Worm (Caenorhabditis elegans) whole organism, L2 larva: ENCODE results near the gene zim-3.
A peak's percentile ranks its signal among the peaks of the same experiment; 100 is the strongest.

Source experiments
- F13H6.1 ChIP-seq: sonication (generic microtip); optimal IDR thresholded peaks from 2 replicates; lab custom pipeline; 2016; ENCODE audit warnings: missing genetic modification characterization, missing compliant biosample characterization
- R02D3.7 ChIP-seq: fragments of 150-350 bp; optimal IDR thresholded peaks from 2 replicates; lab custom pipeline; 2014; ENCODE audit warnings: missing biosample characterization, missing genetic modification characterization
- ZK546.5 ChIP-seq: sonication (generic microtip); optimal IDR thresholded peaks from 2 replicates; lab custom pipeline; 2017; ENCODE audit warnings: missing biosample characterization, missing genetic modification characterization
- alr-1 ChIP-seq: fragments of 150-350 bp; optimal IDR thresholded peaks from 2 replicates; lab custom pipeline; 2014; ENCODE audit warnings: missing biosample characterization, missing genetic modification characterization
- aly-2 ChIP-seq: fragments of 150-350 bp; optimal IDR thresholded peaks from 2 replicates; lab custom pipeline; 2014; ENCODE audit warnings: missing biosample characterization, missing genetic modification characterization
- ama-1 ChIP-seq: fragments of 150-350 bp; optimal IDR thresholded peaks from 2 replicates; lab custom pipeline; 2018; ENCODE audit warnings: inconsistent platforms
- blmp-1 ChIP-seq: sonication (generic microtip); optimal IDR thresholded peaks from 2 replicates; lab custom pipeline; 2017; ENCODE audit warnings: missing genetic modification characterization, mild to moderate bottlenecking, missing compliant biosample characterization, antibody characterized with exemption, moderate library complexity; ENCODE audit not compliant: insufficient read depth
- ceh-82 ChIP-seq: fragments of 150-350 bp; optimal IDR thresholded peaks from 2 replicates; lab custom pipeline; 2014; ENCODE audit warnings: missing biosample characterization, missing genetic modification characterization
- crh-2 ChIP-seq: sonication (generic microtip); optimal IDR thresholded peaks from 2 replicates; lab custom pipeline; 2017; ENCODE audit warnings: missing biosample characterization, missing genetic modification characterization
- dmd-4 ChIP-seq: sonication (generic microtip); optimal IDR thresholded peaks from 2 replicates; lab custom pipeline; 2017; ENCODE audit warnings: missing biosample characterization, missing genetic modification characterization
- egl-27 ChIP-seq: sonication (generic microtip); optimal IDR thresholded peaks from 3 replicates; lab custom pipeline; 2017; ENCODE audit warnings: missing biosample characterization, missing genetic modification reagents, missing genetic modification characterization
- elt-3 ChIP-seq: sonication (generic microtip); optimal IDR thresholded peaks from 2 replicates; lab custom pipeline; 2017; ENCODE audit warnings: missing biosample characterization, missing genetic modification characterization
- fos-1 ChIP-seq: fragments of 150-350 bp; optimal IDR thresholded peaks from 2 replicates; lab custom pipeline; 2014; ENCODE audit warnings: missing biosample characterization, missing genetic modification characterization
- gmeb-1 ChIP-seq: fragments of 150-350 bp; optimal IDR thresholded peaks from 2 replicates; lab custom pipeline; 2014; ENCODE audit warnings: missing biosample characterization, missing genetic modification characterization
- lin-13 ChIP-seq: fragments of 150-350 bp; optimal IDR thresholded peaks from 2 replicates; lab custom pipeline; 2014; ENCODE audit warnings: missing biosample characterization, missing genetic modification reagents, missing genetic modification characterization
- lin-39 ChIP-seq: fragments of 150-350 bp; optimal IDR thresholded peaks from 2 replicates; lab custom pipeline; 2014; ENCODE audit warnings: missing biosample characterization, missing genetic modification reagents, missing genetic modification characterization
- lsy-2 ChIP-seq, 2 experiments: fragments of 150-350 bp in 1 of 2; sonication (generic microtip) in 1 of 2; optimal IDR thresholded peaks; 2 replicates each; lab custom pipeline; 2014 to 2017; ENCODE audit warnings: missing biosample characterization in 2 of 2, missing genetic modification characterization in 2 of 2
- mab-5 ChIP-seq: fragments of 150-350 bp; optimal IDR thresholded peaks from 2 replicates; lab custom pipeline; 2014; ENCODE audit warnings: missing biosample characterization, missing genetic modification characterization
- nhr-10 ChIP-seq: sonication (generic microtip); optimal IDR thresholded peaks from 2 replicates; lab custom pipeline; 2017; ENCODE audit warnings: missing biosample characterization, missing genetic modification characterization
- nhr-11 ChIP-seq: fragments of 150-350 bp; optimal IDR thresholded peaks from 2 replicates; lab custom pipeline; 2014; ENCODE audit warnings: missing biosample characterization, missing genetic modification characterization
- nhr-21 ChIP-seq: fragments of 150-350 bp; optimal IDR thresholded peaks from 2 replicates; lab custom pipeline; 2014; ENCODE audit warnings: missing biosample characterization, missing genetic modification characterization
- nhr-237 ChIP-seq: fragments of 150-350 bp; optimal IDR thresholded peaks from 2 replicates; lab custom pipeline; 2014; ENCODE audit warnings: missing biosample characterization, missing genetic modification characterization
- nhr-25 ChIP-seq: fragments of 150-350 bp; sonication (generic microtip); optimal IDR thresholded peaks from 3 replicates; lab custom pipeline; 2014; ENCODE audit warnings: missing biosample characterization, missing genetic modification characterization
- nhr-6 ChIP-seq: fragments of 150-350 bp; optimal IDR thresholded peaks from 2 replicates; lab custom pipeline; 2014; ENCODE audit warnings: missing biosample characterization, missing genetic modification characterization
- nhr-77 ChIP-seq: fragments of 150-350 bp; optimal IDR thresholded peaks from 2 replicates; lab custom pipeline; 2014; ENCODE audit warnings: missing biosample characterization, missing genetic modification characterization
- peb-1 ChIP-seq: fragments of 150-350 bp; optimal IDR thresholded peaks from 2 replicates; lab custom pipeline; 2014; ENCODE audit warnings: missing biosample characterization, missing genetic modification characterization
- skn-1 ChIP-seq: sonication (generic microtip); optimal IDR thresholded peaks from 2 replicates; lab custom pipeline; 2017; ENCODE audit warnings: missing biosample characterization, missing genetic modification characterization
- sma-9 ChIP-seq, 2 experiments: fragments of 150-350 bp in 1 of 2; sonication (generic microtip) in 1 of 2; optimal IDR thresholded peaks; 2 replicates each; lab custom pipeline; 2014 to 2016; ENCODE audit warnings: missing genetic modification characterization in 2 of 2, mild to moderate bottlenecking in 1 of 2, missing biosample characterization in 1 of 2, missing compliant biosample characterization in 1 of 2, missing genetic modification reagents in 1 of 2, moderate library complexity in 1 of 2
- snpc-4 ChIP-seq: fragments of 150-350 bp; optimal IDR thresholded peaks from 2 replicates; lab custom pipeline; 2014; ENCODE audit warnings: missing biosample characterization, missing genetic modification characterization
- unc-39 ChIP-seq: fragments of 150-350 bp; optimal IDR thresholded peaks from 2 replicates; lab custom pipeline; 2014; ENCODE audit warnings: missing biosample characterization, missing genetic modification characterization
- unc-55 ChIP-seq: fragments of 150-350 bp; sonication (generic microtip); optimal IDR thresholded peaks from 3 replicates; lab custom pipeline; 2014; ENCODE audit warnings: missing biosample characterization, missing genetic modification reagents, missing genetic modification characterization
- unc-62 ChIP-seq: fragments of 150-350 bp; optimal IDR thresholded peaks from 2 replicates; lab custom pipeline; 2014; ENCODE audit warnings: missing biosample characterization, missing genetic modification reagents, missing genetic modification characterization
- ztf-1 ChIP-seq: fragments of 200-800 bp; sonication (Bioruptor generic); conservative IDR thresholded peaks from 2 replicates; pipeline ENCODE4 v1.3.6; 2022; ENCODE audit warnings: missing genetic modification characterization, missing compliant biosample characterization
- ztf-11 ChIP-seq: sonication (generic microtip); optimal IDR thresholded peaks from 2 replicates; lab custom pipeline; 2017; ENCODE audit warnings: missing biosample characterization, missing genetic modification characterization
- ztf-4 ChIP-seq: fragments of 150-350 bp; optimal IDR thresholded peaks from 2 replicates; lab custom pipeline; 2014; ENCODE audit warnings: missing biosample characterization, missing genetic modification characterization

zim-3 gene

DNA sequence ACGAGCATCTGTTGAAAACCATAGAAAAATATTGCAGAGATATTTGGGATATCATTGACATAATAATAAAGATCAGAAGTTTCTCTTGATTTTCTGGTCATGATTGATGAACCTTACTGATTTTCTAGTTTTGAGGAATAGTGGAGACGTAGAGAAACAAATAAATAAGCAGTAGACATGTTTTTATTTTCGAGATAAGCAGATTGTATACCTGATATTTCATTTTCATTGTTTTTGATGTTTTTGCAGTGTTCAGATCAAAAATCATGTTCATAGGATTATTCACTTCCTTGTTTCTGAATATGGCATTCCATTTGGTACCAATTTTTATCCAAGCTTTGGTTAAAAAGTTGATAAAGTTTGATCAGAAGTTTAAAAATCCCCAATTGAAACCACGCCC, 19.9 kb upstream of the zim-3 start, which contains the start of gene T07G12.4:
Gene T07G12.4, minus strand, starts transcription at position 101 of the 400 bp plus-strand sequence.
- TF ChIP-seq alr-1 = no peak
- no peak for TF ChIP-seq ZK546.5 (tag; lab: Kevin White, UChicago)
- TF ChIP-seq blmp-1 (tag; lab: Kevin White, UChicago) = no peak
- no peak for TF ChIP-seq peb-1
- no peak for TF ChIP-seq lin-39 (tag; lab: Kevin White, UChicago)
- TF ChIP-seq lin-13 (GFP tag; lab: Kevin White, UChicago) = no peak
- TF ChIP-seq mab-5 (tag; lab: Kevin White, UChicago) = no peak

DNA sequence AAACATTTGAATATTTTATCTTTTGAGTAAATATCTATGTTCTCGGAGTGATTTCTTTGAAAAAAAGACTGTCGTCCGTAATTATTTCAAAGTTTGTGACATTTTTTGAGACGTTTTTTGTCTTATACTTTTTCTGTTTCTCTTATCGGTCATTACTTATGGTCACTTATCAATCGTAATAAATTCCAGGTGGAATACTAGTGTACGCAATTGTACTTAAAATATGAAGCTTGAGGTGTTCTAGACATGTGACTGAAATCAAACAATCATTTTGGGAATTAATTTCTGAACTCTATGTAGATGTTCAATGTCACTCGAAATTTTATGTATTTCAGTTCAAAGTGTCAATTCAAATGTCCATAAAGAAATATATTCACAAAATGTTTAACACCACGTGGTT, 16.2 kb upstream of the zim-3 start:
- TF ChIP-seq sma-9 (GFP tag; optimal IDR thresholded peaks at IDR 0.05; lab: Kevin White, UChicago) = no peak
- TF ChIP-seq sma-9 (tag; optimal IDR thresholded peaks at IDR 0.05; lab: Kevin White, UChicago) = no peak
- TF ChIP-seq ama-1 (lab: Kevin White, UChicago) = no peak
- TF ChIP-seq fos-1 = no peak
- no peak for TF ChIP-seq unc-62
- no peak for TF ChIP-seq dmd-4
- no peak for TF ChIP-seq lsy-2 (tag; optimal IDR thresholded peaks at IDR 0.05; lab: Kevin White, UChicago)
- TF ChIP-seq ceh-82 (tag; lab: Kevin White, UChicago) = no peak
- no peak for TF ChIP-seq nhr-77 (tag; lab: Kevin White, UChicago)
- TF ChIP-seq F13H6.1 (tag; lab: Kevin White, UChicago) = no peak
- TF ChIP-seq lin-39 (tag; lab: Kevin White, UChicago) = no peak
- TF ChIP-seq unc-55 = no peak
- no peak for TF ChIP-seq nhr-10 (tag; lab: Kevin White, UChicago)
- no peak for TF ChIP-seq crh-2 (tag; lab: Kevin White, UChicago)
- TF ChIP-seq, all 48 proteins: peak for 0

DNA sequence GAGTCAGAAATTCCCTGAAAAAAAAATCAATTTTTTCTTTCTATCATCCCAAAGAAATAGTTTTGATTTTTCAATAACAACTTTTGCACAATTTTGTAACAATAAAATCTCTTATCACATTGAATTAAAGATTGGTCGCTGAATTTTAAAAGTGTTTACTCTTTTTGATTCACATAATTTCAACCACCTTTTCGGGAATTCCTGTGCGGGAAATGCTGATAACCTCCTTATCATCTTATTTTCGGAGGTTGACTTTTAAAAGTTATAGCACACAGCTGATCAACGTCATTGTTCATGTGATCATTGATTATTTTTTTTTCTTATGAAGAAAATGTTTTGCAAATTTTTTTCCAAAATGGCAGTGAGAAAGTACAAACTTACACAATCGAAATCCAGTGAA, 15.2 kb upstream of the zim-3 start:
- TF ChIP-seq unc-39 (tag; lab: Kevin White, UChicago) (no peak), lin-13 (GFP tag; lab: Kevin White, UChicago) (no peak), aly-2 (tag; lab: Kevin White, UChicago) (no peak), fos-1 (peak; percentile 40), gmeb-1 (tag; lab: Kevin White, UChicago) (peak; percentile 40), sma-9 (GFP tag; optimal IDR thresholded peaks at IDR 0.05; lab: Kevin White, UChicago) (peak; percentile 79), sma-9 (tag; optimal IDR thresholded peaks at IDR 0.05; lab: Kevin White, UChicago) (no peak)

DNA sequence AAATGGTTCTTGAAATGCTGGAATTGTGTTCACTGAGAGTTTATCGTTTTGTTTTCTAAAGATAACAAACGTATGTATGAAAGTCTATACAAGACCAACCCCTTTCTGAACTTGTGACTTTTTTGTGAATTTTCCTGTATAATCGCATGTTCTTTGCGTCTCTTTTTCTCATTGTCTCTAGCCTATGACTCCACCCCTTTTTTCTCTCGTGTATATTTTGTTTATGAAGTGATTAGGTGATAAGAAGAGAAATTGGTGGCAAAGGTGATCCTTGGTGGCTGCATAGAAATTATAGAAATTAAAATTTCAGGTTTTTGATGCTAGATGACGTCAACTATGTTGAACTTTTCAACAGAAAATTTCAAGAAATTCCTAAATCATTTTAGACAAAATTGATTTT, 13.5 kb upstream of the zim-3 start, which contains the start of gene T07G12.5:
Gene T07G12.5, minus strand, starts transcription at position 101 of the 400 bp plus-strand sequence.
- TF ChIP-seq F13H6.1 (tag; lab: Kevin White, UChicago) (no peak), nhr-25 (no peak), fos-1 (no peak), nhr-21 (no peak), nhr-11 (tag; lab: Kevin White, UChicago) (no peak), ztf-4 (tag; lab: Kevin White, UChicago) (no peak), ztf-1 (GFP tag; lab: Robert Waterston, UW) (no peak)

- TF ChIP-seq nhr-6 (no peak), snpc-4 (no peak), R02D3.7 (no peak), nhr-77 (tag; lab: Kevin White, UChicago) (no peak), gmeb-1 (tag; lab: Kevin White, UChicago) (no peak), sma-9 (GFP tag; optimal IDR thresholded peaks at IDR 0.05; lab: Kevin White, UChicago) (no peak), sma-9 (tag; optimal IDR thresholded peaks at IDR 0.05; lab: Kevin White, UChicago) (no peak), lin-13 (GFP tag; lab: Kevin White, UChicago) (no peak), elt-3 (no peak), ceh-82 (tag; lab: Kevin White, UChicago) (no peak)
Measured at ce11 chrIV:10546589-10547136, 11.9 kb upstream of the zim-3 start, which contains the start of gene zim-1. TSS of gene zim-1 (plus strand) at chrIV:10547086.

ce11 chrIV:10554947-10555346, 3.6 kb upstream of the zim-3 start, which contains the start of gene zim-2:
TSS of gene zim-2 (plus strand) at chrIV:10555247.
- TF ChIP-seq ceh-82 (tag; lab: Kevin White, UChicago) = no peak
- TF ChIP-seq skn-1 = no peak
- TF ChIP-seq nhr-237 (tag; lab: Kevin White, UChicago) = no peak
- TF ChIP-seq peb-1 = no peak
- no peak for TF ChIP-seq egl-27 (tag; lab: Kevin White, UChicago)
- TF ChIP-seq R02D3.7 = no peak
- no peak for TF ChIP-seq mab-5 (tag; lab: Kevin White, UChicago)
- TF ChIP-seq ztf-11 (tag; lab: Kevin White, UChicago) = no peak
- no peak for TF ChIP-seq fos-1
- no peak for TF ChIP-seq F13H6.1 (tag; lab: Kevin White, UChicago)
- TF ChIP-seq ZK546.5 (tag; lab: Kevin White, UChicago) = no peak
